Worm (Caenorhabditis elegans) whole organism, young adult: Measurements from ENCODE around the gene unc-52.
A peak's percentile ranks its signal among the peaks of the same experiment; 100 is the strongest.

Experiments used
- B0019.2 ChIP-seq: fragments of 200-800 bp; sonication (Bioruptor generic); conservative IDR thresholded peaks from 2 replicates; pipeline ENCODE4 v1.3.6; 2022; ENCODE audit warnings: missing genetic modification reagents, missing genetic modification characterization, missing compliant biosample characterization
- C17E4.6 ChIP-seq: fragments of 200-800 bp; sonication (Bioruptor generic); IDR thresholded peaks from 2 replicates; pipeline ENCODE4 v1.3.6; 2022; ENCODE audit warnings: missing genetic modification reagents, missing genetic modification characterization, missing compliant biosample characterization
- F10E7.11 ChIP-seq: sonication (generic microtip); optimal IDR thresholded peaks from 2 replicates; lab custom pipeline; 2017; ENCODE audit warnings: mild to moderate bottlenecking, missing genetic modification characterization, moderate library complexity, missing compliant biosample characterization
- F22D6.2 ChIP-seq: sonication (generic microtip); optimal IDR thresholded peaks from 2 replicates; lab custom pipeline; 2016; ENCODE audit warnings: mild to moderate bottlenecking, missing genetic modification characterization, missing compliant biosample characterization
- F23B12.7 ChIP-seq: sonication (generic microtip); optimal IDR thresholded peaks from 2 replicates; lab custom pipeline; 2017; ENCODE audit warnings: missing genetic modification characterization, mild to moderate bottlenecking, missing compliant biosample characterization, antibody characterized with exemption, moderate library complexity; ENCODE audit not compliant: insufficient read depth
- F49E8.2 ChIP-seq: sonication (generic microtip); optimal IDR thresholded peaks from 3 replicates; lab custom pipeline; 2017; ENCODE audit warnings: missing genetic modification characterization, mild to moderate bottlenecking, missing compliant biosample characterization, antibody characterized with exemption, moderate library complexity; ENCODE audit not compliant: insufficient read depth
- K11D2.4 ChIP-seq: fragments of 200-800 bp; sonication (Bioruptor generic); IDR thresholded peaks from 2 replicates; pipeline ENCODE4 v1.3.6; 2022; ENCODE audit warnings: missing genetic modification reagents, missing genetic modification characterization, missing compliant biosample characterization
- T26A5.8 ChIP-seq: sonication (generic microtip); optimal IDR thresholded peaks from 2 replicates; lab custom pipeline; 2016; ENCODE audit warnings: missing genetic modification characterization, missing compliant biosample characterization
- Y53F4B.3 ChIP-seq: fragments of 200-800 bp; sonication (Bioruptor generic); IDR thresholded peaks from 2 replicates; pipeline ENCODE4 v1.3.6; 2022; ENCODE audit warnings: missing genetic modification reagents, missing genetic modification characterization, missing compliant biosample characterization
- Y53G8AR.9 ChIP-seq: fragments of 200-800 bp; sonication (Bioruptor generic); conservative IDR thresholded peaks from 2 replicates; pipeline ENCODE4 v1.3.6; 2022; ENCODE audit warnings: missing genetic modification reagents, missing genetic modification characterization, missing compliant biosample characterization
- akir-1 ChIP-seq: fragments of 200-800 bp; sonication (Bioruptor generic); optimal IDR thresholded peaks from 2 replicates; lab custom pipeline; 2018; ENCODE audit warnings: mild to moderate bottlenecking, missing genetic modification characterization, moderate library complexity, missing compliant biosample characterization
- attf-6 ChIP-seq: fragments of 200-800 bp; sonication (Bioruptor generic); IDR thresholded peaks from 2 replicates; pipeline ENCODE4 v1.3.6; 2022; ENCODE audit warnings: missing genetic modification reagents, missing genetic modification characterization, missing compliant biosample characterization
- bed-1 ChIP-seq: fragments of 200-800 bp; sonication (Bioruptor generic); IDR thresholded peaks from 2 replicates; pipeline ENCODE4 v1.3.6; 2022; ENCODE audit warnings: missing genetic modification reagents, missing genetic modification characterization, missing compliant biosample characterization
- cebp-2 ChIP-seq: fragments of 200-800 bp; sonication (Bioruptor generic); IDR thresholded peaks from 2 replicates; pipeline ENCODE4 v1.3.6; 2022; ENCODE audit warnings: missing genetic modification characterization, missing compliant biosample characterization
- ceh-100 ChIP-seq: fragments of 200-800 bp; sonication (Bioruptor generic); IDR thresholded peaks from 2 replicates; pipeline ENCODE4 v1.3.6; 2022; ENCODE audit warnings: missing genetic modification reagents, missing genetic modification characterization, missing compliant biosample characterization
- ceh-27 ChIP-seq: fragments of 200-800 bp; sonication (Bioruptor generic); optimal IDR thresholded peaks from 2 replicates; lab custom pipeline; 2018; ENCODE audit warnings: mild to moderate bottlenecking, missing genetic modification characterization, moderate library complexity, missing compliant biosample characterization
- ceh-79 ChIP-seq: sonication (generic microtip); optimal IDR thresholded peaks from 2 replicates; lab custom pipeline; 2017; ENCODE audit warnings: mild to moderate bottlenecking, missing genetic modification characterization, missing compliant biosample characterization
- die-1 ChIP-seq: sonication (generic microtip); optimal IDR thresholded peaks from 2 replicates; lab custom pipeline; 2016; ENCODE audit warnings: missing genotype, mild to moderate bottlenecking, missing genetic modification characterization, missing compliant biosample characterization
- efl-1 ChIP-seq: fragments of 150-350 bp; optimal IDR thresholded peaks from 2 replicates; lab custom pipeline; 2014; ENCODE audit warnings: missing biosample characterization, missing genetic modification reagents, missing genetic modification characterization
- egl-44 ChIP-seq: fragments of 200-800 bp; sonication (Bioruptor generic); IDR thresholded peaks from 2 replicates; pipeline ENCODE4 v1.3.6; 2022; ENCODE audit warnings: missing genetic modification reagents, missing genetic modification characterization, missing compliant biosample characterization
- egrh-3 ChIP-seq: fragments of 200-800 bp; sonication (Bioruptor generic); IDR thresholded peaks from 2 replicates; pipeline ENCODE4 v1.3.6; 2022; ENCODE audit warnings: missing genetic modification reagents, missing genetic modification characterization, missing compliant biosample characterization
- lag-1 ChIP-seq: fragments of 200-800 bp; sonication (Bioruptor generic); IDR thresholded peaks from 2 replicates; pipeline ENCODE4 v1.3.6; 2022; ENCODE audit warnings: missing genetic modification reagents, missing genetic modification characterization, missing compliant biosample characterization
- let-526 ChIP-seq: fragments of 200-800 bp; sonication (Bioruptor generic); IDR thresholded peaks from 2 replicates; pipeline ENCODE4 v1.3.6; 2022; ENCODE audit warnings: missing genetic modification reagents, missing genetic modification characterization, missing compliant biosample characterization
- madf-10 ChIP-seq: sonication (generic microtip); optimal IDR thresholded peaks from 2 replicates; lab custom pipeline; 2016; ENCODE audit warnings: mild to moderate bottlenecking, missing genetic modification characterization, missing compliant biosample characterization
- madf-8 ChIP-seq: fragments of 200-800 bp; sonication (Bioruptor generic); conservative IDR thresholded peaks from 2 replicates; pipeline ENCODE4 v1.3.6; 2022; ENCODE audit warnings: missing genetic modification reagents, missing genetic modification characterization, missing compliant biosample characterization
- mcd-1 ChIP-seq: fragments of 200-800 bp; sonication (Bioruptor generic); IDR thresholded peaks from 2 replicates; pipeline ENCODE4 v1.3.6; 2022; ENCODE audit warnings: missing genetic modification reagents, missing genetic modification characterization, missing compliant biosample characterization
- nhr-80 ChIP-seq: sonication (generic microtip); optimal IDR thresholded peaks from 2 replicates; lab custom pipeline; 2016; ENCODE audit warnings: missing genetic modification characterization, missing compliant biosample characterization
- pbrm-1 ChIP-seq: fragments of 200-800 bp; sonication (Bioruptor generic); IDR thresholded peaks from 2 replicates; pipeline ENCODE4 v1.3.6; 2022; ENCODE audit warnings: missing genetic modification reagents, missing genetic modification characterization, missing compliant biosample characterization
- pha-4 ChIP-seq: fragments of 150-350 bp; sonication (generic microtip); optimal IDR thresholded peaks from 2 replicates; lab custom pipeline; 2014; ENCODE audit warnings: missing biosample characterization, missing genetic modification reagents, missing genetic modification characterization
- repo-1 ChIP-seq: sonication (generic microtip); optimal IDR thresholded peaks from 2 replicates; lab custom pipeline; 2017; ENCODE audit warnings: mild to moderate bottlenecking, missing genetic modification characterization, missing compliant biosample characterization
- rpc-1 ChIP-seq, 2 experiments: fragments of 150-350 bp in 1 of 2; sonication (generic microtip) in 1 of 2; optimal IDR thresholded peaks; 2 replicates each; lab custom pipeline; 2014 to 2018; ENCODE audit warnings: missing biosample characterization in 1 of 2, missing genetic modification characterization in 1 of 2, missing genetic modification reagents in 1 of 2, missing genotype in 1 of 2
- sdz-38 ChIP-seq: sonication (generic microtip); optimal IDR thresholded peaks from 2 replicates; lab custom pipeline; 2016; ENCODE audit warnings: missing genotype, missing genetic modification characterization, missing compliant biosample characterization
- snpc-3.4 ChIP-seq: sonication (generic microtip); optimal IDR thresholded peaks from 2 replicates; lab custom pipeline; 2017; ENCODE audit warnings: missing genetic modification characterization, mild to moderate bottlenecking, missing compliant biosample characterization, antibody characterized with exemption, moderate library complexity, missing genotype, missing genetic modification reagents
- sptf-2 ChIP-seq: fragments of 200-800 bp; sonication (Bioruptor generic); optimal IDR thresholded peaks from 2 replicates; lab custom pipeline; 2018; ENCODE audit warnings: mild to moderate bottlenecking, missing genetic modification characterization, missing compliant biosample characterization
- tbp1 ChIP-seq: fragments of 200-800 bp; sonication (Bioruptor generic); optimal IDR thresholded peaks from 2 replicates; lab custom pipeline; 2018; ENCODE audit warnings: mild to moderate bottlenecking, missing genetic modification characterization, missing compliant biosample characterization
- tbx-9 ChIP-seq: sonication (generic microtip); optimal IDR thresholded peaks from 2 replicates; lab custom pipeline; 2016; ENCODE audit warnings: borderline replicate concordance, missing genetic modification characterization, inconsistent platforms, missing compliant biosample characterization
- tlf-1 ChIP-seq: fragments of 200-800 bp; sonication (Bioruptor generic); optimal IDR thresholded peaks from 2 replicates; lab custom pipeline; 2018; ENCODE audit warnings: mild to moderate bottlenecking, missing genetic modification characterization, missing compliant biosample characterization
- xnd-1 ChIP-seq: sonication (generic microtip); optimal IDR thresholded peaks from 2 replicates; lab custom pipeline; 2016; ENCODE audit warnings: missing genotype, missing genetic modification reagents, missing genetic modification characterization, missing compliant biosample characterization
- ztf-18 ChIP-seq: sonication (generic microtip); optimal IDR thresholded peaks from 2 replicates; lab custom pipeline; 2016; ENCODE audit warnings: missing genotype, mild to moderate bottlenecking, missing genetic modification characterization, missing compliant biosample characterization
- ztf-25 ChIP-seq: fragments of 200-800 bp; sonication (Bioruptor generic); IDR thresholded peaks from 2 replicates; pipeline ENCODE4 v1.3.6; 2022; ENCODE audit warnings: missing genetic modification reagents, missing genetic modification characterization, missing compliant biosample characterization
- ztf-3 ChIP-seq: fragments of 200-800 bp; sonication (Bioruptor generic); optimal IDR thresholded peaks from 2 replicates; lab custom pipeline; 2018; ENCODE audit warnings: mild to moderate bottlenecking, missing genetic modification characterization, missing compliant biosample characterization

unc-52 gene

DNA sequence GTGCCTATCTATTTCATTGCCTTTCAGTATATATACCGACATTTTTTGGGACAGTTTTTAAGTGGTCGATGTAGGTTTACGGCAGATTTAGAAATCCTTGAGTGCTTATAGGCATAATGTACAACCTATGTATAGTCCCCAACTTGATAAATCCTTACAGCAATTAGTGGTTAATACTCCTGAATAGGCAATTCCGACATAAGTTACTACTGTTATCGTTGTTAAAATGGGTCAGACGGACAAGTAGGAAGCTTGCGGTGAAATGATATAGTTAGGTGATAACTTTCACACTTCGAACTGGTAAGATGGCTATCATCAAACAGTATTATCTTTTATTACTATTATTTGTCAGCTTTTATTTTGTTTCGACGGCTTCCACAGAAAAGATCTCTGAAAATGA, 61.5 kb downstream of the unc-52 start, which contains the start of gene mltn-10:
Gene mltn-10, plus strand, starts transcription at position 301 of the 400 bp plus-strand sequence.
- TF ChIP-seq tbx-9 (tag; lab: Kevin White, UChicago), result no peak

DNA sequence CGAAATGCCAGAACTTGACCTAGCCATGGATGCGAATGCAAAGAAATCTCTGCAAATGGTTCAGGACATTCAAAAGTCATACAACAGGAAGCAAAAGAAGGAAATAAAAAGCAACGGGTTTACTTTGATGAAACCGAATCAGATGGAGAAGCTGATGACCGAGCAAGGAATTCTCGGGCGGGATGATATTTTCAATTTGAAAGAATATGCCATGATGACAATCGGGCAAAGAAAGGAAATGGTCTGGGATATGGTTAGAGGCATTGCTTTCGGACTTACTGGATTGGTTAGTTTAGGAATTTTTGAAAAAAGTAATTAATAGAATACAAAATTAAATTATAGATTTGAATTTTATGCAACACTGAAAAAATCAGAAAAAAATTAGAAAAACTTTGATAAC, 63.5 kb downstream of the unc-52 start:
- no peak for TF ChIP-seq mcd-1 (GFP tag; lab: Robert Waterston, UW)
- TF ChIP-seq Y53F4B.3, result no peak
- no peak for TF ChIP-seq die-1 (tag; lab: Kevin White, UChicago)
- TF ChIP-seq ztf-18 (tag; lab: Kevin White, UChicago), result no peak
- TF ChIP-seq F49E8.2 (tag; lab: Kevin White, UChicago), result no peak
- TF ChIP-seq, all 124 proteins: peak for 0

DNA sequence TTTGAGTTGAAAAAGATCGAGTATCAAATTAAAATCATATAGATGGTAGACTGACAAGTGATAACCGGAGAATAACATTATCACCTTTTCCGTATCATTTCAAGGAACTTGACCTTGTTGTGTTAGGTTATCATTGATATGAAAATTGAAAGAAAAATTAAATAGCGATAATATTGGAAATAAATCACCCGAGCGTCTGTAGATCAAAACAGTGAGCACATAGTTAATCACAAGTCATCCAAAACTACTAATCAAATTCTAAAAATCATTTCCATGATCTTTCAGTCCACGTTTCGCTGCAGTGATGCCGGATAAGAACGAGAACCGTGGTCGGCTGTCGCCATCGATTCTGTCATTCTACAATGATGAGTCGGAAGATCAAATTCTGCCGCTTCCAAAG, 64.5 kb downstream of the unc-52 start:
- TF ChIP-seq ztf-25 (GFP tag; lab: Robert Waterston, UW), result no peak
- TF ChIP-seq, all 124 proteins: peak for 0

DNA sequence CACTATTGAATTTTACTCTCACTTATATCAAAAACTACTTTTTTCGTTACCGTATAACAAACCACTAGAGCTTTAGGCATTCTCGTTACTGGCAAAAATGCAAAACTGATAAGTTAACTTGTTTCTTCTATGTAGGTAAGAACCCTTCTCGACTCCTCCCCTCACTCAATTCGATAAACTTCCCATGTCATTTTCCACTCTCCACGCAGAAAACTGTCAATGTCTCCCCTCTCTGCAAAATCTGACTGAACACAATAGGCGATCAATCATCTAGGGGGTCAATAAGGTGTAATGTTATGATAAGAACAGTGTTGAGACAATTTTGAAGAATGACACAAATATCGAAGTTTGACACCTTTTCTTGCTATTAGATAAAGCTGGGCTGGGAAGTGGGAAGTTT, 65.5 kb downstream of the unc-52 start:
- TF ChIP-seq repo-1 (tag; lab: Kevin White, UChicago) (no peak), ceh-27 (GFP tag; lab: Kevin White, UChicago) (no peak), ceh-100 (GFP tag; lab: Robert Waterston, UW) (no peak), bed-1 (GFP tag; lab: Robert Waterston, UW) (no peak), sdz-38 (no peak), F23B12.7 (tag; lab: Kevin White, UChicago) (no peak), B0019.2 (no peak), Y53G8AR.9 (GFP tag; lab: Robert Waterston, UW) (no peak), snpc-3.4 (tag; lab: Kevin White, UChicago) (no peak), F10E7.11 (no peak)

DNA sequence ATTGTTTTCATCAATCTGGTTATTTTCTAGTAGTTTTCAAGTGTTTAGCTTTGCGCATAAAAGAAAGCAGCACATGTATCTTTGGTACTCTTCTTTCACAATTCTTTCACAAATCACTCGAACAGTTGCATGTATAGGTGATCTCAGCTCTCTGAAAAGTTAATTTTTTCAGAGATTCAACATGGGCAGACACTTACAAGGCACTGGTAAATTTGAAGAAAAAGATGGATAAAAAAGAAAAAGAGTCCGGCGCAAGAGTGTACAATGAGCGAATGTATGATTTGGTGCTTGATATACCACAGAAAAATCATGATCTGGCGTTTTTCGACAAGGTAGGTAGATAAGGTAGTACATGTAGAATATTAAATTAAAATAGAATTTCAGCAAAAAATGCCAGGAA, 66.1 kb downstream of the unc-52 start:
- TF ChIP-seq let-526 (no peak), sptf-2 (GFP tag; lab: Kevin White, UChicago) (no peak), F22D6.2 (tag; lab: Kevin White, UChicago) (no peak), attf-6 (no peak), efl-1 (GFP tag; lab: Kevin White, UChicago) (no peak), egl-44 (GFP tag; lab: Robert Waterston, UW) (no peak), xnd-1 (tag; lab: Kevin White, UChicago) (no peak), lag-1 (GFP tag; lab: Robert Waterston, UW) (no peak), cebp-2 (GFP tag; lab: Robert Waterston, UW) (no peak), ztf-3 (GFP tag; lab: Kevin White, UChicago) (no peak), T26A5.8 (no peak)
- TF ChIP-seq, all 124 proteins: peak for 0

DNA sequence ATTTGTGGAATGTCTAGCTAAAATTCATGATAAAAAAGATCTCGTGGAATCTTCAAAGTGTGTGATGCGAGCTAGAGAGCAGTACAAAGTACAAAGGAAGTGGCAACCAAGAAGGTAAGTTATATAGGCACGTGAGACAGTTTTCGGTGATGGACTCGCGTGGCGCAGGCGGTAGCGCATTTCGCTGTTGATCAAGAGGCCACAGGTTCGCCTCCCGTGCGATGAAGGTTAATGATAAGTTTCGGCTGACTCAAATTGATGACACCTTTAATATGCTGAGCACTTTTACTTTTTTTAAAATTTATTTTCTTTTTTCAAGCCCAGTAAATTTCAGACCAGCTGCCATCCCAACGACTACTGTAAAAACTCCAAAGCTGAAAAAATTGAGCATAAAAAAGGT, 67.3 kb downstream of the unc-52 start:
- TF ChIP-seq C17E4.6 (GFP tag; lab: Robert Waterston, UW) (0 out of 2 replicates have a peak, but pooled peaks have one; percentile 15), pbrm-1 (GFP tag; lab: Robert Waterston, UW) (peak; percentile 46; the same call in 1 of the 2 replicates), akir-1 (no peak), ceh-79 (tag; lab: Kevin White, UChicago) (peak; percentile 5), cebp-2 (GFP tag; lab: Robert Waterston, UW) (peak; percentile 88; the same call in 1 of the 2 replicates), K11D2.4 (0 out of 2 replicates have a peak, but pooled peaks have one; percentile 50), pha-4 (tag; lab: Kevin White, UChicago) (no peak), egrh-3 (GFP tag; lab: Robert Waterston, UW) (0 out of 2 replicates have a peak, but pooled peaks have one; percentile 30), rpc-1 (optimal IDR thresholded peaks at IDR 0.05; lab: Kevin White, UChicago) (peak; percentile 84), rpc-1 (tag; optimal IDR thresholded peaks at IDR 0.05; lab: Kevin White, UChicago) (peak; percentile 91), tbp1 (GFP tag; lab: Kevin White, UChicago) (peak; percentile 90), madf-10 (tag; lab: Kevin White, UChicago) (peak; percentile 41), B0019.2 (0 out of 2 replicates have a peak, but pooled peaks have one; percentile 14), tlf-1 (peak; percentile 21), madf-8 (GFP tag; lab: Robert Waterston, UW) (no peak; the same call in 1 of the 2 replicates), nhr-80 (peak; percentile 30)
